Worm (Caenorhabditis elegans) whole organism, mixed stage, embryonic: ENCODE results near the gene hpo-36.

ENCODE experiments used
- ces-1 ChIP-seq: fragments of 150-350 bp; optimal IDR thresholded peaks from 2 replicates; lab custom pipeline; 2014; ENCODE audit warnings: missing biosample characterization, missing genetic modification reagents, missing genetic modification characterization
- ztf-11 ChIP-seq: fragments of 150-350 bp; optimal IDR thresholded peaks from 2 replicates; lab custom pipeline; 2014; ENCODE audit warnings: missing biosample characterization, missing genetic modification characterization

ce11 chrV:3715488-3716019, 23.6 kb downstream of the hpo-36 start, which contains the start of gene nrsn-1:
- TF ChIP-seq ztf-11 (tag; lab: Kevin White, UChicago) (no peak), ces-1 (GFP tag; lab: Kevin White, UChicago) (no peak)
